Fruit fly (Drosophila melanogaster): ENCODE data around the gene ssp2.

The ssp2 gene

DNA sequence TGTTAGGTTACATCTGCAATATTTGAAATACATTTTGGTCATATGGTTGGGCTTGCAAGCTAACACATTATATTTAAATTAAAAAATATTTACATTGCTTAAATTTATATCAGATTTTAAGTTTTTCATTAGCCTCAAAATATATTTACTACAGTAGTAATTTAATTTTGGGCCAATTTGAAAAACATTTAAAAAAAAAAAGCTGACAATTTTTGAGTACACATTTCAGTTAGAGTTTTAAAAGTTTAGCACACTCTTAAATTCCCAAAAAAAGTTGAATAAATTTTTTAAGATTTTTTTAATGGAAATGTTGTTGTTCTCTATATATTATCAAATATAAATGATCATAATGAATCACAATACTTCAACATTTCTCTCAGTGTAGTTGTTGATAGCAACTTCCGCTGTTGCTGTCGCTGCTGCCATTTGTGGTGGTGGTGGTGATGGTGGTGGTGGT lies 7.8 kb upstream of the ssp2 start (continued):
- TF ChIP-seq BtbVII (GFP tag; optimal IDR thresholded peaks at IDR 0.05) (peak; percentile 51), nerfin-2 (GFP tag; IDR thresholded peaks at IDR 0.05; ENCODE audit: partially characterized antibody) (no peak), MESR4 (GFP tag; optimal IDR thresholded peaks at IDR 0.05) (no peak), en (GFP tag; optimal IDR thresholded peaks at IDR 0.05) (no peak), jigr1 (GFP tag; IDR thresholded peaks at IDR 0.05) (peak; percentile 39; the same call in 1 of the 3 replicates), mirr (GFP tag; optimal IDR thresholded peaks at IDR 0.05) (no peak), caup (GFP tag; optimal IDR thresholded peaks at IDR 0.05; ENCODE audit: severe bottlenecking) (peak; percentile 1), Ada2b (GFP tag; IDR thresholded peaks at IDR 0.05) (no peak), sens (GFP tag) (peak; percentile 90), gt (GFP tag; IDR thresholded peaks at IDR 0.05) (no peak), CG17186 (GFP tag; optimal IDR thresholded peaks at IDR 0.05) (no peak), Nf-YC (tag; optimal IDR thresholded peaks at IDR 0.05) (no peak), HLH54F (GFP tag; optimal IDR thresholded peaks at IDR 0.05) (no peak), Deaf1 (tag; optimal IDR thresholded peaks at IDR 0.05) (peak; percentile 34), CG10654 (GFP tag; optimal IDR thresholded peaks at IDR 0.05) (peak; percentile 57), lab (GFP tag; optimal IDR thresholded peaks at IDR 0.05) (peak; percentile 50), Oaz (GFP tag; IDR thresholded peaks at IDR 0.05) (no peak), CHES-1-like (GFP tag; optimal IDR thresholded peaks at IDR 0.05) (no peak), eve (GFP tag; optimal IDR thresholded peaks at IDR 0.05) (peak in 1 of 2 experiments; percentile 74), CG1647 (GFP tag; optimal IDR thresholded peaks at IDR 0.05) (no peak), Doc2 (GFP tag; IDR thresholded peaks at IDR 0.05) (no peak), sob (GFP tag; IDR thresholded peaks at IDR 0.05) (no peak), CG11456 (GFP tag; IDR thresholded peaks at IDR 0.05) (no peak), twi (tag; optimal IDR thresholded peaks at IDR 0.05) (peak; percentile 16), Bteb2 (GFP tag; optimal IDR thresholded peaks at IDR 0.05) (peak; percentile 26), tgo (GFP tag; IDR thresholded peaks at IDR 0.05) (peak; percentile 55), B-H2 (GFP tag; optimal IDR thresholded peaks at IDR 0.05) (no peak), pnt (GFP tag; optimal IDR thresholded peaks at IDR 0.05) (peak; percentile 6), HHEX (GFP tag; optimal IDR thresholded peaks at IDR 0.05) (peak; percentile 57), CG17802 (tag; optimal IDR thresholded peaks at IDR 0.05) (no peak), bowl (GFP tag; IDR thresholded peaks at IDR 0.05) (no peak), bab2 (GFP tag; optimal IDR thresholded peaks at IDR 0.05) (peak; percentile 46), CG4854 (GFP tag; optimal IDR thresholded peaks at IDR 0.05) (peak; percentile 4), CG2199 (GFP tag; IDR thresholded peaks at IDR 0.05) (no peak), phol (tag; optimal IDR thresholded peaks at IDR 0.05) (peak; percentile 91), BEAF-32 (GFP tag; optimal IDR thresholded peaks at IDR 0.05) (no peak), CG6272 (GFP tag; IDR thresholded peaks at IDR 0.05) (no peak), CG1233 (GFP tag; optimal IDR thresholded peaks at IDR 0.05) (peak; percentile 54), CG15269 (tag; optimal IDR thresholded peaks at IDR 0.05) (peak; percentile 68), NK7.1 (GFP tag; optimal IDR thresholded peaks at IDR 0.05) (no peak), zf30C (GFP tag; optimal IDR thresholded peaks at IDR 0.05) (peak; percentile 44), CG6854 (GFP tag; optimal IDR thresholded peaks at IDR 0.05) (no peak), usp (GFP tag; optimal IDR thresholded peaks at IDR 0.05) (no peak), CG42726 (GFP tag; IDR thresholded peaks at IDR 0.05; ENCODE audit: partially characterized antibody) (no peak), schlank (tag; optimal IDR thresholded peaks at IDR 0.05) (no peak), CG10431 (GFP tag; optimal IDR thresholded peaks at IDR 0.05) (no peak), CG30403 (GFP tag; optimal IDR thresholded peaks at IDR 0.05) (peak; percentile 83), fd102C (GFP tag; optimal IDR thresholded peaks at IDR 0.05) (no peak), ewg (GFP tag; optimal IDR thresholded peaks at IDR 0.05) (peak; percentile 60), Bgb (GFP tag; IDR thresholded peaks at IDR 0.05; ENCODE audit: partially characterized antibody) (no peak), CG12942 (GFP tag; optimal IDR thresholded peaks at IDR 0.05) (peak; percentile 52)
